Worm (Caenorhabditis elegans): Measurements from ENCODE around the gene T28C6.7.

T28C6.7 gene

ce11 chrIV:8793223-8793622, 34.4 kb upstream of the T28C6.7 start (continued):
- no peak for TF ChIP-seq skn-1 (tag; optimal IDR thresholded peaks at IDR 0.05)
- TF ChIP-seq lin-15B (tag; optimal IDR thresholded peaks at IDR 0.05), result no peak
- peak; percentile 77 for TF ChIP-seq nhr-25 (tag; optimal IDR thresholded peaks at IDR 0.05)
- TF ChIP-seq lsy-12 (tag; optimal IDR thresholded peaks at IDR 0.05), result peak; percentile 11
- no peak for TF ChIP-seq nhr-77 (tag; optimal IDR thresholded peaks at IDR 0.05)
- peak; percentile 8 for TF ChIP-seq unc-62 (GFP tag; optimal IDR thresholded peaks at IDR 0.05)
- peak; percentile 63 for TF ChIP-seq nhr-43 (tag; optimal IDR thresholded peaks at IDR 0.05; ENCODE audit: poor library complexity, severe bottlenecking)
- TF ChIP-seq nhr-11 (tag; optimal IDR thresholded peaks at IDR 0.05), result no peak
- peak; percentile 52 for TF ChIP-seq daf-12 (tag; optimal IDR thresholded peaks at IDR 0.05)

- TF ChIP-seq nhr-237 (tag; optimal IDR thresholded peaks at IDR 0.05) (no peak), ztf-4 (tag; optimal IDR thresholded peaks at IDR 0.05) (peak; percentile 67), daf-12 (tag; optimal IDR thresholded peaks at IDR 0.05) (peak; percentile 7), fkh-2 (tag; optimal IDR thresholded peaks at IDR 0.05) (no peak), ceh-9 (tag; optimal IDR thresholded peaks at IDR 0.05) (no peak), skn-1 (tag; optimal IDR thresholded peaks at IDR 0.05) (peak; percentile 12), ZK546.5 (tag; optimal IDR thresholded peaks at IDR 0.05) (no peak), aly-2 (tag; optimal IDR thresholded peaks at IDR 0.05) (no peak), snpc-4 (tag; optimal IDR thresholded peaks at IDR 0.05) (peak; percentile 83), ceh-82 (tag; optimal IDR thresholded peaks at IDR 0.05) (peak; percentile 49), ceh-16 (tag; optimal IDR thresholded peaks at IDR 0.05) (no peak), nhr-77 (tag; optimal IDR thresholded peaks at IDR 0.05) (no peak), egl-27 (tag; optimal IDR thresholded peaks at IDR 0.05) (peak; percentile 53), mdl-1 (tag; optimal IDR thresholded peaks at IDR 0.05) (peak; percentile 75), nfya-1 (tag; optimal IDR thresholded peaks at IDR 0.05; ENCODE audit: insufficient read depth) (peak; percentile 81), ztf-11 (tag; optimal IDR thresholded peaks at IDR 0.05) (no peak), jun-1 (tag; optimal IDR thresholded peaks at IDR 0.05) (peak; percentile 77), fos-1 (tag; optimal IDR thresholded peaks at IDR 0.05) (no peak), ama-1 (optimal IDR thresholded peaks at IDR 0.05) (no peak), nhr-67 (tag; optimal IDR thresholded peaks at IDR 0.05) (no peak), nhr-76 (tag; optimal IDR thresholded peaks at IDR 0.05) (no peak), lin-15B (tag; optimal IDR thresholded peaks at IDR 0.05) (peak; percentile 17), R02D3.7 (tag; optimal IDR thresholded peaks at IDR 0.05) (peak; percentile 46), zag-1 (tag; optimal IDR thresholded peaks at IDR 0.05) (peak; percentile 29), pha-4 (tag; optimal IDR thresholded peaks at IDR 0.05) (peak; percentile 68), nhr-25 (tag; optimal IDR thresholded peaks at IDR 0.05) (peak; percentile 88), elt-1 (tag; optimal IDR thresholded peaks at IDR 0.05) (peak; percentile 65), elt-3 (tag; optimal IDR thresholded peaks at IDR 0.05) (peak in 1 of 3 experiments; percentile 11), nhr-28 (tag; optimal IDR thresholded peaks at IDR 0.05) (no peak), unc-62 (GFP tag; optimal IDR thresholded peaks at IDR 0.05) (peak; percentile 80), pqm-1 (tag; optimal IDR thresholded peaks at IDR 0.05) (peak; percentile 56), lin-39 (tag; optimal IDR thresholded peaks at IDR 0.05) (peak; percentile 79), nhr-43 (tag; optimal IDR thresholded peaks at IDR 0.05; ENCODE audit: poor library complexity, severe bottlenecking) (peak; percentile 62), egl-5 (tag; optimal IDR thresholded peaks at IDR 0.05) (no peak), sea-2 (GFP tag; optimal IDR thresholded peaks at IDR 0.05) (no peak), ceh-28 (tag; optimal IDR thresholded peaks at IDR 0.05) (peak; percentile 57), eor-1 (tag; optimal IDR thresholded peaks at IDR 0.05) (no peak), unc-39 (tag; optimal IDR thresholded peaks at IDR 0.05) (no peak), nhr-23 (tag; optimal IDR thresholded peaks at IDR 0.05) (peak; percentile 83), elt-2 (tag; optimal IDR thresholded peaks at IDR 0.05) (peak; percentile 97), tbx-2 (tag; optimal IDR thresholded peaks at IDR 0.05) (peak; percentile 71), hmg-11 (tag; optimal IDR thresholded peaks at IDR 0.05) (peak; percentile 80), nhr-12 (tag; optimal IDR thresholded peaks at IDR 0.05) (no peak), nhr-11 (tag; optimal IDR thresholded peaks at IDR 0.05) (no peak), lsy-12 (tag; optimal IDR thresholded peaks at IDR 0.05) (peak; percentile 82), fkh-10 (GFP tag; optimal IDR thresholded peaks at IDR 0.05) (peak; percentile 90), mml-1 (tag; optimal IDR thresholded peaks at IDR 0.05) (no peak)
Observed at ce11 chrIV:8794895-8795665, 32.5 kb upstream of the T28C6.7 start.
